Fruit fly (Drosophila melanogaster) Kc167 (cell line): ENCODE results near the gene CG4658.

ENCODE experiments used
- Myc ChIP-seq: fragments of >200 bp; optimal IDR thresholded peaks from 2 replicates; lab custom pipeline; 2017; ENCODE audit warnings: missing external identifiers
- Sin3A ChIP-seq: fragments of >200 bp; optimal IDR thresholded peaks from 2 replicates; lab custom pipeline; 2018; ENCODE audit warnings: missing external identifiers
- h ChIP-seq: fragments of >200 bp; optimal IDR thresholded peaks from 3 replicates; lab custom pipeline; 2018; ENCODE audit warnings: missing external identifiers
- insv ChIP-seq: fragments of >200 bp; optimal IDR thresholded peaks from 3 replicates; lab custom pipeline; 2018; ENCODE audit warnings: missing external identifiers
- psq ChIP-seq: fragments of >200 bp; optimal IDR thresholded peaks from 2 replicates; lab custom pipeline; 2017; ENCODE audit warnings: missing external identifiers
- ttk ChIP-seq: sonication (Bioruptor generic); optimal IDR thresholded peaks from 2 replicates; lab custom pipeline; 2017; ENCODE audit warnings: missing external identifiers

CG4658 gene

DNA sequence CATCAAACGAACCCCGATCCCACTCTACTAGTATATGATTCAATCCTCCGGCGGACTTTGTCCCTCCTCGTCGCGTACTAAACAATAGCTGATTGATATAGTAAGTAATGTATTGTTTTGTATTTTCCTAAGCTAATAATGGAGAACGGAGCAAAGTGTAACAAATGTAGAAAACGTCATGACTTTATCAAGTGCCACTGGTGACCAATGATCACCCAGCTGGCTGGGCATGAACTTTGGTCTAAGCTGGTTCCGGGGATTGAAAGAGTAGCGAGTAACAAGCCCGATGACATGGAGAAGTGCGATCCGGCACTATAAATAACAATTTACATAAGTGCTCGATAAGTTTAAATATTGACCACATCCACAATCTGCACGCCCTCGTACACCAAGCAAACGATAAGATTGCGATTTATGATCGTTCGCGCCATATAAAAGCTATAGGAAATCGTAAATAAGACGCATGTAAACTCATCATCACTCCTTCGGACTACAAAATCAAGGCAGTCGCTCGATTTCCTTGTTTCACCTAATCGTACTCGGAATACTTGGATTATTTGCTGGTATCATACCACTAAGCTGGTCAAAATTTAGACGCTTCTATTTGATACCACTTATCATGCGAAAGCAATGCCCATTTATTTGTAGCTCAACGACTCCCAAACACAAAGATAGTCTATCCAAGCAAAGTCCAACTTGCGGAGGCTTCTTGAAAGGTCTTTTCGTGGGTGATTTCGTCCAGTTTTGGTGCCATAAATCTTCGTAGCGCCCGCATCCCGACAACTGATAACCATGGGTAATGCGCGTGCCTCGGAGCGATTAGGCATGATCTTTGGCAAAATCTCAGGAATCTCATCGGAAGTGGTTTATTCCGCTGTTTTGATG, 7.5 kb upstream of the CG4658 start:
- TF ChIP-seq h (lab: Kevin White, UChicago) (no peak), Myc (no peak), insv (lab: Kevin White, UChicago) (no peak), ttk (lab: Kevin White, UChicago) (no peak), psq (lab: Kevin White, UChicago) (no peak), Sin3A (lab: Kevin White, UChicago) (no peak)

DNA sequence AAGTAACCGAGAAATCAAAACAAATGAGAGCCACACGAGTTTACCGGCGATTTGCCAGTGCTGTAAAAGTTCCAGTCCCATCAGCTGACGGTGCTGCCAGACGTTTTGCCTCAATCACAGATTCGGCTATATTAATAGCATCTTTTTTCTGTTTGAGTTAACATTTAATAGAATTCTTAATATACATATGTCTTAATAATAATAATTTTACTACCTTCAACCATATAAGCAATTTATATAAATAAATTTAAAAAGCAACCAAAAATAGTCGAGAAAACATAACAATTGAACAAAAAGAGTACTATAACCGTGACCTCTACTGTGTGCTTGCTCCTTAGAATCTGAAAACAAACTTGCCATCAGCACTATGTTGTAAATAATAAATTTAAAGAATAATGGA, 2.8 kb upstream of the CG4658 start, which contains the start of the genes CG13126 and CG4709:
Gene CG13126, minus strand, starts transcription at position 63 of the 400 bp plus-strand sequence.
Gene CG4709, plus strand, starts transcription at position 207 of the 400 bp plus-strand sequence.
- no peak for TF ChIP-seq h (lab: Kevin White, UChicago)
- no peak for TF ChIP-seq ttk (lab: Kevin White, UChicago)
- no peak for TF ChIP-seq Sin3A (lab: Kevin White, UChicago)
- no peak for TF ChIP-seq insv (lab: Kevin White, UChicago)
- TF ChIP-seq psq (lab: Kevin White, UChicago): no peak
- TF ChIP-seq Myc: no peak

- TF ChIP-seq h (lab: Kevin White, UChicago) (no peak), insv (lab: Kevin White, UChicago) (no peak), psq (lab: Kevin White, UChicago) (no peak), Myc (no peak), ttk (lab: Kevin White, UChicago) (no peak), Sin3A (lab: Kevin White, UChicago) (no peak)
Measured at dm6 chr2L:9954696-9955095, 2.2 kb upstream of the CG4658 start.

DNA sequence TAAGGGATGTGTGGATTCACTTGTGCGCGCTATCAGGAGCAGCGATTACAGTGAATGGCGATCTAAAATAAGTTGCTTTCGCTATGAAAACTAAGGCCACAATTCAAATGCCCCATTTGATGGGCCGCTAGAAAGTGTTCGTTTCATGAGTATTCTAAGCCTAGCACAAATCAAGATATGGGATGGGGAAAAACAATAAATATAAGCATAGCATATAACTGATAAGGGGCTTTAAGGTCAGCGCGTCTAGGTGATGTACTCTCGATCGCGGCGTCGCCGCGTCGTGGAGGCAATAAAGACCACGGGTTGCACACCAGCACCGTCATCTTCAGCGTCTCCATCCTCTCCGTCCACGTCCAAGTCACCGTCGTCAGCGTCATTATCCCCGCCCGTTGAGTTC, 3.8 kb downstream of the CG4658 start:
- TF ChIP-seq psq (lab: Kevin White, UChicago): no peak
- TF ChIP-seq Myc: no peak

dm6 chr2L:9963603-9964042, 6.7 kb downstream of the CG4658 start, which contains the start of gene CG5850:
Gene CG5850 (minus strand): TSS chr2L:9963949.
- TF ChIP-seq h (lab: Kevin White, UChicago) (no peak), ttk (lab: Kevin White, UChicago) (no peak)

DNA sequence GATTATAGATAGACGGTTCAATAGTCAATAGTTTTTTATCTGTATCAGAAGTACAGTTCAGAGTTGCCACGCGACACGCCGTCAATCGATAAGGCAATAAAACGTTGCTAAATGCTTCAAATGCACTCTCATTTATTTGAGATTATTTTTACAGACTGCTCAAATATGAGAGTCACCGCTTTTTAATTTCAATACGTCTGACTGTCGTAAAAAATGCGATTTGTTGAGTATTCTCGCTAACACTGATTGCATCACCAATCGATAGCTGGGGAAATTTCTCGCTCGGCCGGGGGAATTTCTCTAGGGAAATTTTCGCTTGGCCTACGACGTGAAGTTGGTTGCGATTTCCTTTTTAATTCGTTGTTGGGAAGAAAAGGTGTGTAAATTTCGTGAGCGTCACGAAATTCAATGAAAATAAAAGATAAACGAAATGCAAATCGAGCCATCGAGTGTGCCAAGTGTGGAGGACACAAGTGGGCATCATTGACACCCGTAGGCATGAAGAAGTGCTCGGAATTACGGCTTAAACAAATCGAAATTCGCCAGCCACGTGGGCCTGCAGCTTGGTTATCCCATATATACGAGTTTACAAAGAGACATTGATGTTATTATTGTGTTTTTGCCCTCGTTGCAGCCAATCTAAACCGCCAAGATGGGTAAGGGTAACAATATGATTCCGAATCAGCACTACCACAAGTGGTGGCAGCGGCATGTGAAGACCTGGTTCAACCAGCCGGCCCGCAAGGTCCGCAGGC, 10.2 kb downstream of the CG4658 start, which contains the start of the genes Dref and RpL13:
Gene Dref, minus strand, starts transcription at position 247 of the 755 bp plus-strand sequence.
Gene RpL13, plus strand, starts transcription at position 331 of the 755 bp plus-strand sequence.
- TF ChIP-seq psq (lab: Kevin White, UChicago) (no peak), insv (lab: Kevin White, UChicago) (no peak), ttk (lab: Kevin White, UChicago) (no peak), Sin3A (lab: Kevin White, UChicago) (no peak), Myc (no peak), h (lab: Kevin White, UChicago) (no peak)

DNA sequence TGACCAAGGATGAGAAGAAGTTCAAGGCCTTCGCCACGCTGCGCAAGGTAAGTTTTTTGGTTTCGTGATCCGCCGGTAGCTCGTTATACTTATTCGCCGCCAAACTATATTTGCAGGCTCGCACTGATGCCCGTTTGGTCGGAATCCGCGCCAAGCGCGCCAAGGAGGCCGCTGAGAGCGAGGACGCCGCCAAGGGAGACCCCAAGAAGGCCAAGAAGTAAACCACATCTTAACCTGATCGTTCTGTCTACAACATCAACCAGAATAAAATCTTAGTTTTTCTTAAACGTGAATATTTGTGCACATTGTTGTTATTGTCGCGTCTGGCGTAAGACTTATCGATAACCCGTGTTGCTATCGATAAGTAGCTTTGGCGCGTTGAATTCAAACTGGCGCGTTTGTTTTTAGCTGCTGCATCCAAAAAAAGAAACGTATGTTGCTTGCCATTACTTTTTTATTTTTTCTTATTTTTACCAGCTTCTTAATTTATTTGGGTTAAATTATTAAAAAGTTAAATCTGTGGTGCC, 11.3 kb downstream of the CG4658 start:
- TF ChIP-seq insv (lab: Kevin White, UChicago) (no peak), ttk (lab: Kevin White, UChicago) (no peak), psq (lab: Kevin White, UChicago) (no peak), Myc (no peak), Sin3A (lab: Kevin White, UChicago) (no peak), h (lab: Kevin White, UChicago) (no peak)

DNA sequence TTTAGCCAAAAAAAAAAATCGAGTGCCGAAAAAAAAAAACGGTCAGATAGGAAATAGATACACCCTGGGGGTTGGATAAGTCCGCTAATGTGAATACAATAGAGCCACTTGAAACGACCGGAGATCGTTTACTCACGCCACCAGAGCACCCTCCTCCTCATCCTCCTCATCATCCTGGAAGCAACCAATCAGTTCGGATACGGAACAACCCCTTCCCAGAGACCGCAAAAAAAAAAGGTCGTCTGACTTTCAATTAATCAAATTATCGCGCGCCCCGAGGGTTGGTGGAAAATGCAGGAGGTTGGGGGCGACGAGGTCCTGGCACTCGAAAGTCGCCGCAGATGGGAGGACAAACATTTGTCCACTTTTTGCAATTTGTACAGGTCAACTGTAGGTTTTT, 15.7 kb downstream of the CG4658 start:
- TF ChIP-seq Sin3A (lab: Kevin White, UChicago) (no peak), insv (lab: Kevin White, UChicago) (no peak), h (lab: Kevin White, UChicago) (no peak), Myc (no peak), psq (lab: Kevin White, UChicago) (no peak), ttk (lab: Kevin White, UChicago) (no peak)

DNA sequence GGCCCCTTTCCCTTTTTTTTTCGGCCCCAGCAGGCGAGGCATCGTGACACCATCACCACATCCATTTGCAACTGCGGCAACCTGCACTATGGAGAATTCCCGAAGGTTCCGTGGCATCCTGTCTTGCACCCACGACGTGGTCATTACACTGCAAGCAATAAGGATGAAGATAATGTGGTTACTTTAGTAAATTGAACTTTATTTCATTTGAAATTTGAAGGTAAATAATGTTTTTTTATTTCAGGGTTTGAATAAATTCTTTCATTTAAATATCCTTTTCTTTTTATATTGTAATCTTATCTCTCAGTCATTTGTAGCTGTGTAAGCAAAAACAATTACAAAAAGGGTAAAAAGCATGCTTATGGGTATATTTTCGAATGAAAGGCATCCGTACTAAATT, 24.9 kb downstream of the CG4658 start:
- TF ChIP-seq insv (lab: Kevin White, UChicago): no peak
- no peak for TF ChIP-seq Myc
- TF ChIP-seq h (lab: Kevin White, UChicago): no peak
- no peak for TF ChIP-seq psq (lab: Kevin White, UChicago)
- TF ChIP-seq ttk (lab: Kevin White, UChicago): no peak
- TF ChIP-seq Sin3A (lab: Kevin White, UChicago): no peak

DNA sequence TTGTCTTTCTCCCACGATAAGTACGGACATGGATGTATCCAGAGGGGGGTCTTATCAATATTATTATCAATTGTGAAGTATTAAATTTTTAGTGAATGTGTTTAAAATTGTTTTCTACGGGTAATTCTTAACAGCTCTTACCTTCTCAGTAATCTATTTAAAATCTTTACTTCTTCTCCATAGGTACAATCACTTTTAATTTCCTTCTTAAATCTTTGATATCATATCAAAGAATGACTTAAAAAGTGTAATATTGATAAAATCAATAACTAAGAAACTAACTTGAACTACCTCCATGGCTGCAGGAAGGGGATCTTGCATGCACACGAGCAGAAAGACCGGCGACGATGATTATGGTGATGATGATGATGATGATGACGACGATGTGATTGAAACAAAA, 25.6 kb downstream of the CG4658 start:
- TF ChIP-seq ttk (lab: Kevin White, UChicago) (no peak), h (lab: Kevin White, UChicago) (no peak), Sin3A (lab: Kevin White, UChicago) (no peak), psq (lab: Kevin White, UChicago) (no peak), Myc (no peak), insv (lab: Kevin White, UChicago) (no peak)

- TF ChIP-seq Sin3A (lab: Kevin White, UChicago) (no peak), Myc (no peak), h (lab: Kevin White, UChicago) (no peak), psq (lab: Kevin White, UChicago) (no peak), ttk (lab: Kevin White, UChicago) (no peak), insv (lab: Kevin White, UChicago) (no peak)
Measured at dm6 chr2L:9984078-9984772, 27.3 kb downstream of the CG4658 start, which contains the start of gene bib. Gene bib (plus strand): TSS chr2L:9984645.
